Fruit fly (Drosophila melanogaster) whole organism, embryonic: ENCODE data around the gene CG42866.

ENCODE experiments used
- Atf6 ChIP-seq: fragments of 200-800 bp; sonication (Bioruptor generic); IDR thresholded peaks from 2 replicates; pipeline ENCODE4 v1.3.6; 2022; ENCODE audit warnings: missing biosample characterization, missing genetic modification characterization
- Awh ChIP-seq: fragments of 200-800 bp; sonication (Bioruptor generic); IDR thresholded peaks from 2 replicates; pipeline ENCODE4, ENCODE4 v1.3.6; 2022; ENCODE audit warnings: missing biosample characterization, missing genetic modification characterization
- Blimp-1 ChIP-seq: fragments of 200-800 bp; sonication (Bioruptor generic); optimal IDR thresholded peaks from 3 replicates; lab custom pipeline; 2018; ENCODE audit warnings: missing biosample characterization, missing genetic modification characterization, mild to moderate bottlenecking, moderate library complexity, missing genetic modification reagents
- C15 ChIP-seq: fragments of 200-800 bp; sonication (Bioruptor generic); IDR thresholded peaks from 3 replicates; pipeline ENCODE4 v1.3.6; 2022; ENCODE audit warnings: missing biosample characterization, missing genetic modification characterization
- CG11456 ChIP-seq: fragments of 200-800 bp; sonication (Bioruptor generic); IDR thresholded peaks from 3 replicates; pipeline ENCODE4 v1.3.6; 2022; ENCODE audit warnings: missing biosample characterization, missing genetic modification characterization
- CG12071 ChIP-seq: fragments of 200-800 bp; sonication (Bioruptor generic); optimal IDR thresholded peaks from 3 replicates; lab custom pipeline; 2018; ENCODE audit warnings: missing biosample characterization, mild to moderate bottlenecking, missing genetic modification characterization
- CG15514 ChIP-seq: fragments of 200-800 bp; sonication (Bioruptor generic); optimal IDR thresholded peaks from 3 replicates; lab custom pipeline; 2017; ENCODE audit warnings: missing biosample characterization, missing genetic modification characterization, mild to moderate bottlenecking, moderate library complexity, missing genetic modification reagents
- CG18011 ChIP-seq: fragments of 200-800 bp; sonication (Bioruptor generic); optimal IDR thresholded peaks from 2 replicates; lab custom pipeline; 2017; ENCODE audit warnings: missing biosample characterization, missing genetic modification characterization, mild to moderate bottlenecking, moderate library complexity, missing genotype
- CG18764 ChIP-seq: fragments of 200-800 bp; sonication (Bioruptor generic); optimal IDR thresholded peaks from 3 replicates; lab custom pipeline; 2016; ENCODE audit warnings: missing biosample characterization, missing genetic modification characterization
- CG2202 ChIP-seq: fragments of 200-800 bp; sonication (Bioruptor generic); optimal IDR thresholded peaks from 2 replicates; lab custom pipeline; 2018; ENCODE audit warnings: missing biosample characterization, mild to moderate bottlenecking, missing genetic modification characterization
- CG2712 ChIP-seq: fragments of 200-800 bp; optimal IDR thresholded peaks from 3 replicates; lab custom pipeline; 2019; ENCODE audit warnings: missing biosample characterization, mild to moderate bottlenecking, missing genetic modification characterization, moderate library complexity
- CG31388 ChIP-seq: fragments of 200-800 bp; sonication (Bioruptor generic); optimal IDR thresholded peaks from 2 replicates; lab custom pipeline; 2016; ENCODE audit warnings: missing biosample characterization, missing genetic modification characterization
- CG34376 ChIP-seq: fragments of 200-800 bp; sonication (Bioruptor generic); optimal IDR thresholded peaks from 2 replicates; lab custom pipeline; 2018; ENCODE audit warnings: missing biosample characterization, mild to moderate bottlenecking, missing genetic modification characterization
- CG4404 ChIP-seq: fragments of 200-800 bp; sonication (Bioruptor generic); IDR thresholded peaks from 2 replicates; pipeline ENCODE4 v1.3.6; 2022; ENCODE audit warnings: missing biosample characterization, missing genetic modification characterization
- CG4424 ChIP-seq: fragments of 200-800 bp; sonication (Bioruptor generic); optimal IDR thresholded peaks from 3 replicates; lab custom pipeline; 2016; ENCODE audit warnings: missing biosample characterization, missing genetic modification characterization
- CG4820 ChIP-seq: fragments of 200-800 bp; sonication (Bioruptor generic); optimal IDR thresholded peaks from 3 replicates; lab custom pipeline; 2016; ENCODE audit warnings: missing biosample characterization, missing genetic modification characterization
- CG5953 ChIP-seq: fragments of 200-800 bp; sonication (Bioruptor generic); IDR thresholded peaks from 2 replicates; pipeline ENCODE4 v1.3.6; 2022; ENCODE audit warnings: missing biosample characterization, missing genetic modification characterization
- CG6654 ChIP-seq: fragments of 200-800 bp; sonication (Bioruptor generic); optimal IDR thresholded peaks from 2 replicates; lab custom pipeline; 2017; ENCODE audit warnings: missing biosample characterization, mild to moderate bottlenecking, missing genetic modification characterization
- CG8359 ChIP-seq: fragments of 200-800 bp; sonication (Bioruptor generic); optimal IDR thresholded peaks from 2 replicates; lab custom pipeline; 2017; ENCODE audit warnings: missing biosample characterization, mild to moderate bottlenecking, missing genetic modification characterization, borderline replicate concordance
- CG9437 ChIP-seq: fragments of 200-800 bp; sonication (Bioruptor generic); optimal IDR thresholded peaks from 2 replicates; lab custom pipeline; 2018; ENCODE audit warnings: missing biosample characterization, mild to moderate bottlenecking, missing genetic modification characterization
- Chrac-16 ChIP-seq: fragments of 200-800 bp; sonication (Bioruptor generic); optimal IDR thresholded peaks from 3 replicates; lab custom pipeline; 2016; ENCODE audit warnings: missing biosample characterization, missing genetic modification characterization
- CkIIα-i1 ChIP-seq: fragments of 200-800 bp; sonication (Bioruptor generic); IDR thresholded peaks from 2 replicates; pipeline ENCODE4 v1.3.6; 2022; ENCODE audit warnings: missing biosample characterization, missing genetic modification characterization
- Dll ChIP-seq: fragments of 200-800 bp; sonication (Bioruptor generic); IDR thresholded peaks from 4 replicates; pipeline ENCODE4 v1.3.6; 2022; ENCODE audit warnings: missing biosample characterization, missing genetic modification characterization; ENCODE audit not compliant: partially characterized antibody
- Hey ChIP-seq: fragments of 200-800 bp; sonication (Bioruptor generic); optimal IDR thresholded peaks from 3 replicates; lab custom pipeline; 2018; ENCODE audit warnings: missing biosample characterization, mild to moderate bottlenecking, missing genetic modification characterization
- HmgD ChIP-seq: fragments of 200-800 bp; sonication (Bioruptor generic); optimal IDR thresholded peaks from 3 replicates; lab custom pipeline; 2016; ENCODE audit warnings: missing biosample characterization, missing genetic modification characterization
- Hmr ChIP-seq: fragments of 200-800 bp; sonication (Bioruptor generic); optimal IDR thresholded peaks from 3 replicates; lab custom pipeline; 2017; ENCODE audit warnings: mild to moderate bottlenecking, missing biosample characterization, missing genetic modification reagents, missing genetic modification characterization
- Jarid2 ChIP-seq: fragments of 200-800 bp; sonication (Bioruptor generic); optimal IDR thresholded peaks from 3 replicates; lab custom pipeline; 2017; ENCODE audit warnings: mild to moderate bottlenecking, missing biosample characterization, missing genetic modification reagents, missing genetic modification characterization
- Lpt ChIP-seq: fragments of >200 bp; optimal IDR thresholded peaks from 2 replicates; lab custom pipeline; 2018; ENCODE audit warnings: missing biosample characterization, missing genetic modification characterization
- MTF-1 ChIP-seq: fragments of 200-800 bp; sonication (Bioruptor generic); optimal IDR thresholded peaks from 2 replicates; lab custom pipeline; 2018; ENCODE audit warnings: missing biosample characterization, mild to moderate bottlenecking, missing genetic modification characterization, borderline replicate concordance
- Ravus ChIP-seq: fragments of 200-800 bp; sonication (Bioruptor generic); IDR thresholded peaks from 2 replicates; pipeline ENCODE4 v1.3.6; 2022; ENCODE audit warnings: missing biosample characterization, missing genetic modification characterization
- chm ChIP-seq: fragments of 200-800 bp; sonication (Bioruptor generic); IDR thresholded peaks from 2 replicates; pipeline ENCODE4 v1.3.6; 2022; ENCODE audit warnings: missing biosample characterization, missing genetic modification characterization
- ci ChIP-seq: fragments of 200-800 bp; sonication (Bioruptor generic); IDR thresholded peaks from 3 replicates; pipeline ENCODE4 v1.3.6; 2022; ENCODE audit warnings: missing biosample characterization, missing genetic modification characterization
- dpn ChIP-seq, 2 experiments: fragments of 200-800 bp; sonication (Bioruptor generic); optimal IDR thresholded peaks; 3 replicates each; lab custom pipeline; 2016; ENCODE audit warnings: missing biosample characterization in 2 of 2, missing genetic modification characterization in 2 of 2
- eve ChIP-seq, 2 experiments: fragments of >200 bp; optimal IDR thresholded peaks; 2 replicates each; lab custom pipeline; 2017; ENCODE audit warnings: missing biosample characterization in 2 of 2, missing genetic modification characterization in 2 of 2
- fru ChIP-seq: fragments of >200 bp; optimal IDR thresholded peaks from 2 replicates; lab custom pipeline; 2017
- gcm ChIP-seq: fragments of 200-800 bp; sonication (Bioruptor generic); optimal IDR thresholded peaks from 2 replicates; lab custom pipeline; 2019; ENCODE audit warnings: missing biosample characterization, mild to moderate bottlenecking, missing genetic modification characterization, moderate library complexity
- gcm2 ChIP-seq: fragments of 200-800 bp; sonication (Bioruptor generic); optimal IDR thresholded peaks from 2 replicates; lab custom pipeline; 2016; ENCODE audit warnings: missing biosample characterization, missing genetic modification characterization
- ken ChIP-seq: fragments of 200-800 bp; sonication (Bioruptor generic); IDR thresholded peaks from 3 replicates; pipeline ENCODE4 v1.3.6; 2022; ENCODE audit warnings: missing biosample characterization, missing genetic modification characterization
- lab ChIP-seq: fragments of 200-800 bp; sonication (Bioruptor generic); optimal IDR thresholded peaks from 3 replicates; lab custom pipeline; 2017; ENCODE audit warnings: missing biosample characterization, missing genetic modification characterization, mild to moderate bottlenecking, moderate library complexity, missing genetic modification reagents
- lola ChIP-seq, 3 experiments: fragments of >200 bp in 2 of 3; fragments of 200-800 bp in 1 of 3; sonication (Bioruptor generic) in 1 of 3; optimal IDR thresholded peaks; 2 replicates each; lab custom pipeline; 2017 to 2019; ENCODE audit warnings: missing biosample characterization in 3 of 3, missing genetic modification characterization in 3 of 3, mild to moderate bottlenecking in 1 of 3, moderate library complexity in 1 of 3
- lov ChIP-seq, 2 experiments: fragments of 200-800 bp in 1 of 2; fragments of >200 bp in 1 of 2; sonication (Bioruptor generic) in 1 of 2; IDR thresholded peaks in 1 of 2; optimal IDR thresholded peaks in 1 of 2; 2 replicates in 1 of 2; 3 replicates in 1 of 2; pipeline versions ENCODE4 v1.3.6 to Lab custom; 2017 to 2022; ENCODE audit warnings: missing biosample characterization in 1 of 2, missing genetic modification characterization in 1 of 2
- pros ChIP-seq: fragments of 200-800 bp; sonication (Bioruptor generic); optimal IDR thresholded peaks from 3 replicates; lab custom pipeline; 2019; ENCODE audit warnings: missing biosample characterization, mild to moderate bottlenecking, missing genetic modification characterization, moderate library complexity
- sens ChIP-seq: fragments of 200-800 bp; sonication (Bioruptor generic); peaks from one replicate; lab custom pipeline; 2016; ENCODE audit warnings: missing biosample characterization, missing genetic modification characterization
- shn ChIP-seq: fragments of 200-800 bp; sonication (Bioruptor generic); optimal IDR thresholded peaks from 3 replicates; lab custom pipeline; 2016; ENCODE audit warnings: missing biosample characterization, missing genetic modification characterization
- ttk ChIP-seq: fragments of 200-800 bp; sonication (Bioruptor generic); IDR thresholded peaks from 2 replicates; pipeline ENCODE4 v2.1.2; 2022; ENCODE audit warnings: missing biosample characterization, missing genetic modification characterization
- vvl ChIP-seq: fragments of 200-800 bp; sonication (Bioruptor generic); IDR thresholded peaks from 2 replicates; pipeline ENCODE4 v1.3.6; 2022; ENCODE audit warnings: missing biosample characterization, missing genetic modification characterization

CG42866 gene

dm6 chr2L:19949600-19949999 is 11.9 kb downstream of the CG42866 start (continued):
- no peak for TF ChIP-seq Chrac-16 (GFP tag; lab: Kevin White, UChicago)
- no peak for TF ChIP-seq shn (GFP tag; lab: Kevin White, UChicago)
- no peak for TF ChIP-seq Hey (tag; lab: Kevin White, UChicago)
- TF ChIP-seq CG4424 = no peak
- TF ChIP-seq CG6654 (GFP tag; lab: Kevin White, UChicago) = no peak
- no peak for TF ChIP-seq MTF-1 (GFP tag; lab: Kevin White, UChicago)
- no peak for TF ChIP-seq CG12071 (GFP tag; lab: Kevin White, UChicago)
- TF ChIP-seq CG4820 (GFP tag; lab: Kevin White, UChicago) = no peak
- no peak for TF ChIP-seq pros
- no peak for TF ChIP-seq CkIIα-i1
- TF ChIP-seq CG2712 = no peak

- TF ChIP-seq CG9437 = no peak
- no peak for TF ChIP-seq C15 (GFP tag; lab: Robert Waterston, UW)
- TF ChIP-seq Blimp-1 = peak; percentile 56
- peak; percentile 84 for TF ChIP-seq CG6654 (GFP tag; lab: Kevin White, UChicago)
- TF ChIP-seq dpn (GFP tag; optimal IDR thresholded peaks at IDR 0.05; lab: Kevin White, UChicago) = no peak
- peak; percentile 66 for TF ChIP-seq lab (GFP tag; lab: Kevin White, UChicago)
- TF ChIP-seq sens = peak; percentile 1
- TF ChIP-seq Ravus (GFP tag; lab: Robert Waterston, UW) = no peak
- no peak for TF ChIP-seq CG4404 (GFP tag; lab: Robert Waterston, UW)
- no peak for TF ChIP-seq chm (GFP tag; lab: Robert Waterston, UW)
- peak; percentile 89 for TF ChIP-seq CG8359
- no peak for TF ChIP-seq HmgD (GFP tag; lab: Kevin White, UChicago)
- peak; percentile 53; the same call in 1 of the 2 replicates for TF ChIP-seq vvl (GFP tag; lab: Robert Waterston, UW)
- TF ChIP-seq CG18764 (GFP tag; lab: Kevin White, UChicago) = no peak
- TF ChIP-seq, all 482 proteins: peak for 6
Observed at dm6 chr2L:19947992-19948524, 13.4 kb downstream of the CG42866 start.

- TF ChIP-seq CG2202 (tag; lab: Kevin White, UChicago) (no peak), eve (GFP tag; optimal IDR thresholded peaks at IDR 0.05; lab: Kevin White, UChicago) (peak in 1 of 2 experiments; percentile 25), Lpt (no peak), lov (optimal IDR thresholded peaks at IDR 0.05; lab: Kevin White, UChicago) (no peak), lov (GFP tag; IDR thresholded peaks at IDR 0.05; lab: Robert Waterston, UW) (no peak), CG18011 (GFP tag; lab: Kevin White, UChicago) (no peak), Hmr (GFP tag; lab: Kevin White, UChicago) (no peak), Jarid2 (GFP tag; lab: Kevin White, UChicago) (no peak), CG34376 (GFP tag; lab: Kevin White, UChicago) (no peak), gcm (GFP tag; lab: Kevin White, UChicago) (no peak), ttk (GFP tag; lab: Robert Waterston, UW) (no peak), Awh (peak; percentile 78), CG11456 (GFP tag; lab: Robert Waterston, UW) (no peak), fru (lab: Kevin White, UChicago) (no peak), Blimp-1 (peak; percentile 91), ken (GFP tag; lab: Robert Waterston, UW) (0 out of 3 replicates have a peak, but pooled peaks have one; percentile 15), CG5953 (0 out of 2 replicates have a peak, but pooled peaks have one; percentile 5), Atf6 (no peak), gcm2 (GFP tag; lab: Kevin White, UChicago) (no peak), CG15514 (GFP tag; lab: Kevin White, UChicago) (no peak), Dll (GFP tag; lab: Robert Waterston, UW) (0 out of 4 replicates have a peak, but pooled peaks have one; percentile 35), CG31388 (no peak), lola (GFP tag; optimal IDR thresholded peaks at IDR 0.05; lab: Kevin White, UChicago) (no peak), ci (GFP tag; lab: Robert Waterston, UW) (0 out of 3 replicates have a peak, but pooled peaks have one; percentile 12)
Observed at dm6 chr2L:19944309-19945172, 16.9 kb downstream of the CG42866 start.
